Worm (Caenorhabditis elegans) whole organism, mixed stage, embryonic: ENCODE results near the gene kreg-1.

ENCODE experiments used
- blmp-1 ChIP-seq: fragments of 150-350 bp; optimal IDR thresholded peaks from 2 replicates; lab custom pipeline; 2014; ENCODE audit warnings: missing biosample characterization, missing genetic modification characterization
- ceh-39 ChIP-seq: fragments of 150-350 bp; optimal IDR thresholded peaks from 2 replicates; lab custom pipeline; 2014; ENCODE audit warnings: missing biosample characterization, missing genetic modification characterization
- flh-1 ChIP-seq: fragments of 200-800 bp; sonication (Bioruptor generic); optimal IDR thresholded peaks from 2 replicates; lab custom pipeline; 2018; ENCODE audit warnings: mild to moderate bottlenecking, missing genetic modification characterization, moderate library complexity, missing compliant biosample characterization
- lin-13 ChIP-seq: fragments of 150-350 bp; optimal IDR thresholded peaks from 2 replicates; lab custom pipeline; 2014; ENCODE audit warnings: missing biosample characterization, missing genetic modification characterization
- lin-32 ChIP-seq: fragments of 200-800 bp; sonication (Bioruptor generic); optimal IDR thresholded peaks from 2 replicates; lab custom pipeline; 2018; ENCODE audit warnings: mild to moderate bottlenecking, missing genetic modification characterization, missing compliant biosample characterization
- lsy-2 ChIP-seq: fragments of 150-350 bp; optimal IDR thresholded peaks from 2 replicates; lab custom pipeline; 2014; ENCODE audit warnings: missing biosample characterization, missing genetic modification characterization
- nhr-28 ChIP-seq: fragments of 150-350 bp; optimal IDR thresholded peaks from 2 replicates; lab custom pipeline; 2014; ENCODE audit warnings: missing biosample characterization, missing genetic modification characterization
- nhr-76 ChIP-seq: sonication (generic microtip); optimal IDR thresholded peaks from 2 replicates; lab custom pipeline; 2017; ENCODE audit warnings: missing biosample characterization, missing genetic modification characterization
- pha-4 ChIP-seq: fragments of 150-350 bp; optimal IDR thresholded peaks from 2 replicates; lab custom pipeline; 2018; ENCODE audit warnings: missing biosample characterization, missing genetic modification reagents, missing genetic modification characterization
- sptf-1 ChIP-seq: sonication (generic microtip); optimal IDR thresholded peaks from 2 replicates; lab custom pipeline; 2017; ENCODE audit warnings: mild to moderate bottlenecking, missing genetic modification characterization, moderate library complexity, missing compliant biosample characterization

- TF ChIP-seq lin-13 (tag; lab: Kevin White, UChicago) (no peak), nhr-28 (tag; lab: Kevin White, UChicago) (no peak), nhr-76 (tag; lab: Kevin White, UChicago) (no peak), flh-1 (GFP tag; lab: Kevin White, UChicago) (no peak), ceh-39 (tag; lab: Kevin White, UChicago) (no peak), blmp-1 (tag; lab: Kevin White, UChicago) (no peak), pha-4 (tag; lab: Kevin White, UChicago) (no peak), sptf-1 (tag; lab: Kevin White, UChicago) (no peak), lsy-2 (tag; lab: Kevin White, UChicago) (no peak), lin-32 (GFP tag; lab: Kevin White, UChicago) (no peak)
Observed at ce11 chrX:8677873-8678272, 31.7 kb upstream of the kreg-1 start.
